Worm (Caenorhabditis elegans) whole organism, L4 larva: ENCODE measurements around the gene F44B9.2.

ENCODE experiments used
- D1046.2 ChIP-seq: fragments of 200-800 bp; sonication (Bioruptor generic); IDR thresholded peaks from 2 replicates; pipeline ENCODE4 v1.3.6; 2022; ENCODE audit warnings: missing genetic modification characterization, missing compliant biosample characterization
- F37D6.2 ChIP-seq: sonication (generic microtip); optimal IDR thresholded peaks from 2 replicates; lab custom pipeline; 2016; ENCODE audit warnings: mild to moderate bottlenecking, missing genetic modification characterization, missing compliant biosample characterization
- R02D3.7 ChIP-seq: fragments of 150-350 bp; sonication (generic microtip); optimal IDR thresholded peaks from 3 replicates; lab custom pipeline; 2014; ENCODE audit warnings: missing biosample characterization, missing genetic modification characterization
- T20F7.1 ChIP-seq: fragments of 200-800 bp; sonication (Bioruptor generic); optimal IDR thresholded peaks from 2 replicates; lab custom pipeline; 2018; ENCODE audit warnings: mild to moderate bottlenecking, missing genetic modification characterization, missing compliant biosample characterization
- Y48G9A.11 ChIP-seq: fragments of 200-800 bp; sonication (Bioruptor generic); IDR thresholded peaks from 2 replicates; pipeline ENCODE4 v1.3.6; 2022; ENCODE audit warnings: missing genetic modification reagents, missing genetic modification characterization, missing compliant biosample characterization
- Y75B8A.6 ChIP-seq: fragments of 200-800 bp; sonication (Bioruptor generic); IDR thresholded peaks from 2 replicates; pipeline ENCODE4 v1.3.6; 2022; ENCODE audit warnings: missing genetic modification reagents, missing genetic modification characterization, missing compliant biosample characterization
- ZK337.2 ChIP-seq: fragments of 200-800 bp; sonication (Bioruptor generic); IDR thresholded peaks from 2 replicates; pipeline ENCODE4 v1.3.6; 2022; ENCODE audit warnings: missing genetic modification reagents, missing genetic modification characterization, missing compliant biosample characterization
- aha-1 ChIP-seq: fragments of 150-350 bp; peaks from one replicate; lab custom pipeline; 2014; ENCODE audit warnings: missing biosample characterization, missing genetic modification characterization
- aly-2 ChIP-seq: sonication (generic microtip); optimal IDR thresholded peaks from 2 replicates; lab custom pipeline; 2018; ENCODE audit warnings: missing biosample characterization, missing genetic modification characterization
- ama-1 ChIP-seq: fragments of 150-350 bp; optimal IDR thresholded peaks from 2 replicates; lab custom pipeline; 2014; ENCODE audit warnings: inconsistent platforms, mixed read lengths
- arid-1 ChIP-seq: fragments of 200-800 bp; sonication (Bioruptor generic); conservative IDR thresholded peaks from 2 replicates; pipeline ENCODE4 v1.3.6; 2022; ENCODE audit warnings: missing genetic modification reagents, missing genetic modification characterization, missing compliant biosample characterization
- ceh-28 ChIP-seq: fragments of 150-350 bp; optimal IDR thresholded peaks from 2 replicates; lab custom pipeline; 2014; ENCODE audit warnings: missing biosample characterization, missing genetic modification reagents, missing genetic modification characterization
- ceh-44 ChIP-seq: fragments of 200-800 bp; sonication (Bioruptor generic); IDR thresholded peaks from 2 replicates; pipeline ENCODE4 v1.3.6; 2022; ENCODE audit warnings: missing genetic modification reagents, missing genetic modification characterization, missing compliant biosample characterization
- ceh-62 ChIP-seq: sonication (generic microtip); optimal IDR thresholded peaks from 2 replicates; lab custom pipeline; 2017; ENCODE audit warnings: missing biosample characterization, missing genetic modification characterization
- ctbp-1 ChIP-seq: fragments of 200-800 bp; sonication (Bioruptor generic); IDR thresholded peaks from 2 replicates; pipeline ENCODE4 v1.3.6; 2022; ENCODE audit warnings: missing genetic modification reagents, missing genetic modification characterization, missing compliant biosample characterization
- daf-16 ChIP-seq, 3 experiments: sonication (generic microtip); optimal IDR thresholded peaks; 2 replicates each; lab custom pipeline; 2016 to 2017; ENCODE audit warnings: missing genetic modification characterization in 3 of 3, missing genetic modification reagents in 3 of 3, mild to moderate bottlenecking in 2 of 3, missing compliant biosample characterization in 2 of 3, missing biosample characterization in 1 of 3, moderate library complexity in 1 of 3
- dmd-8 ChIP-seq: fragments of 200-800 bp; sonication (Bioruptor generic); IDR thresholded peaks from 2 replicates; pipeline ENCODE4 v1.3.6; 2022; ENCODE audit warnings: missing genetic modification characterization, missing compliant biosample characterization
- egl-27 ChIP-seq: sonication (generic microtip); optimal IDR thresholded peaks from 3 replicates; lab custom pipeline; 2017; ENCODE audit warnings: missing biosample characterization, missing genetic modification reagents, missing genetic modification characterization
- egl-43 ChIP-seq: fragments of 200-800 bp; sonication (Bioruptor generic); IDR thresholded peaks from 2 replicates; pipeline ENCODE4 v1.3.6; 2022; ENCODE audit warnings: missing genetic modification reagents, missing genetic modification characterization, missing compliant biosample characterization
- fos-1 ChIP-seq: fragments of 150-350 bp; optimal IDR thresholded peaks from 2 replicates; lab custom pipeline; 2014; ENCODE audit warnings: missing biosample characterization, missing genetic modification characterization
- hlh-30 ChIP-seq: sonication (generic microtip); optimal IDR thresholded peaks from 2 replicates; lab custom pipeline; 2017; ENCODE audit warnings: antibody characterized with exemption, mild to moderate bottlenecking, missing genetic modification characterization, missing compliant biosample characterization; ENCODE audit not compliant: insufficient read depth
- lin-13 ChIP-seq: fragments of 150-350 bp; optimal IDR thresholded peaks from 2 replicates; lab custom pipeline; 2014; ENCODE audit warnings: missing biosample characterization, missing genetic modification reagents, missing genetic modification characterization
- lin-15B ChIP-seq: fragments of 150-350 bp; sonication (generic microtip); optimal IDR thresholded peaks from 3 replicates; lab custom pipeline; 2014; ENCODE audit warnings: missing biosample characterization, missing genetic modification characterization
- lsy-2 ChIP-seq, 2 experiments: fragments of 150-350 bp in 1 of 2; sonication (generic microtip) in 1 of 2; optimal IDR thresholded peaks; 2 replicates each; lab custom pipeline; 2014 to 2017; ENCODE audit warnings: missing biosample characterization in 2 of 2, missing genetic modification characterization in 2 of 2
- madf-9 ChIP-seq: fragments of 200-800 bp; sonication (Bioruptor generic); conservative IDR thresholded peaks from 2 replicates; pipeline ENCODE4 v1.3.6; 2022; ENCODE audit warnings: missing genetic modification reagents, missing genetic modification characterization, missing compliant biosample characterization
- nhr-10 ChIP-seq: fragments of 150-350 bp; optimal IDR thresholded peaks from 2 replicates; lab custom pipeline; 2014; ENCODE audit warnings: missing biosample characterization, missing genetic modification characterization
- nhr-11 ChIP-seq: fragments of 150-350 bp; optimal IDR thresholded peaks from 2 replicates; lab custom pipeline; 2014; ENCODE audit warnings: missing biosample characterization, missing genetic modification characterization
- nhr-111 ChIP-seq: fragments of 200-800 bp; sonication (Bioruptor generic); optimal IDR thresholded peaks from 2 replicates; lab custom pipeline; 2018; ENCODE audit warnings: mild to moderate bottlenecking, missing genetic modification characterization, missing compliant biosample characterization
- nhr-28 ChIP-seq: fragments of 150-350 bp; optimal IDR thresholded peaks from 2 replicates; lab custom pipeline; 2014; ENCODE audit warnings: missing biosample characterization, missing genetic modification characterization
- nhr-42 ChIP-seq: fragments of 200-800 bp; sonication (Bioruptor generic); IDR thresholded peaks from 2 replicates; pipeline ENCODE4 v1.3.6; 2022; ENCODE audit warnings: missing genetic modification characterization, missing compliant biosample characterization
- nhr-48 ChIP-seq: sonication (generic microtip); optimal IDR thresholded peaks from 2 replicates; lab custom pipeline; 2016; ENCODE audit warnings: mild to moderate bottlenecking, missing genetic modification characterization, missing compliant biosample characterization
- nhr-6 ChIP-seq: fragments of 150-350 bp; optimal IDR thresholded peaks from 2 replicates; lab custom pipeline; 2014; ENCODE audit warnings: missing biosample characterization, missing genetic modification characterization
- nhr-76 ChIP-seq: fragments of 150-350 bp; optimal IDR thresholded peaks from 2 replicates; lab custom pipeline; 2014; ENCODE audit warnings: missing biosample characterization, missing genetic modification characterization
- nhr-77 ChIP-seq: fragments of 150-350 bp; optimal IDR thresholded peaks from 2 replicates; lab custom pipeline; 2014; ENCODE audit warnings: missing biosample characterization, missing genetic modification characterization
- pha-4 ChIP-seq, 2 experiments: fragments of 150-350 bp in 1 of 2; fragments of 200-800 bp in 1 of 2; sonication (Bioruptor generic) in 1 of 2; IDR thresholded peaks in 1 of 2; optimal IDR thresholded peaks in 1 of 2; 2 replicates each; pipeline versions ENCODE4 v1.3.6 to Lab custom; 2014 to 2022; ENCODE audit warnings: missing genetic modification characterization in 2 of 2, missing genetic modification reagents in 2 of 2, missing biosample characterization in 1 of 2, missing compliant biosample characterization in 1 of 2
- php-3 ChIP-seq: fragments of 200-800 bp; sonication (Bioruptor generic); IDR thresholded peaks from 2 replicates; pipeline ENCODE4 v1.3.6; 2022; ENCODE audit warnings: missing genetic modification reagents, missing genetic modification characterization, missing compliant biosample characterization
- rbr-2 ChIP-seq: sonication (generic microtip); optimal IDR thresholded peaks from 2 replicates; lab custom pipeline; 2016; ENCODE audit warnings: missing genotype, missing genetic modification characterization, missing compliant biosample characterization
- sdz-12 ChIP-seq: fragments of 200-800 bp; sonication (Bioruptor generic); optimal IDR thresholded peaks from 2 replicates; lab custom pipeline; 2018; ENCODE audit warnings: mild to moderate bottlenecking, missing genetic modification characterization, missing compliant biosample characterization
- set-16 ChIP-seq: fragments of 200-800 bp; sonication (Bioruptor generic); IDR thresholded peaks from 2 replicates; pipeline ENCODE4 v1.3.6; 2022; ENCODE audit warnings: missing genetic modification reagents, missing genetic modification characterization, missing compliant biosample characterization
- skn-1 ChIP-seq: fragments of 150-350 bp; optimal IDR thresholded peaks from 2 replicates; lab custom pipeline; 2014; ENCODE audit warnings: missing biosample characterization, missing genetic modification characterization
- spr-3 ChIP-seq: fragments of 200-800 bp; sonication (Bioruptor generic); optimal IDR thresholded peaks from 2 replicates; lab custom pipeline; 2018; ENCODE audit warnings: mild to moderate bottlenecking, missing genetic modification characterization, missing compliant biosample characterization
- unc-130 ChIP-seq: sonication (generic microtip); optimal IDR thresholded peaks from 2 replicates; lab custom pipeline; 2016; ENCODE audit warnings: missing genetic modification reagents, missing genetic modification characterization, missing compliant biosample characterization
- unc-62 ChIP-seq, 3 experiments: fragments of 150-350 bp in 1 of 3; sonication (generic microtip); optimal IDR thresholded peaks in 2 of 3; peaks in 1 of 3; 1 replicate in 1 of 3; 2 replicates in 2 of 3; lab custom pipeline; 2014 to 2017; ENCODE audit warnings: missing biosample characterization in 3 of 3, missing genetic modification characterization in 3 of 3, missing genetic modification reagents in 3 of 3, missing genotype in 1 of 3
- zip-2 ChIP-seq: fragments of 150-350 bp; optimal IDR thresholded peaks from 2 replicates; lab custom pipeline; 2014; ENCODE audit warnings: missing biosample characterization, missing genetic modification characterization

The F44B9.2 gene

ce11 chrIII:8022077-8022476, at the start of gene F44B9.2:
F44B9.2 (plus strand) TSS chrIII:8022463.
- TF ChIP-seq Y48G9A.11 (GFP tag; lab: Robert Waterston, UW) (no peak), unc-62 (GFP tag; optimal IDR thresholded peaks at IDR 0.05 in 1 of 2; lab: Kevin White, UChicago) (peak in 1 of 2 experiments; percentile 95), unc-62 (tag; optimal IDR thresholded peaks at IDR 0.05; lab: Kevin White, UChicago) (no peak), Y75B8A.6 (GFP tag; lab: Robert Waterston, UW) (no peak), lin-13 (GFP tag; lab: Kevin White, UChicago) (no peak), ceh-62 (tag; lab: Kevin White, UChicago) (no peak), hlh-30 (tag; lab: Kevin White, UChicago) (no peak), ceh-28 (tag; lab: Kevin White, UChicago) (no peak), aha-1 (tag; lab: Kevin White, UChicago) (peak; percentile 46), ama-1 (no peak), unc-130 (GFP tag; lab: Kevin White, UChicago) (no peak), daf-16 (GFP tag; optimal IDR thresholded peaks at IDR 0.05; lab: Kevin White, UChicago) (no peak), daf-16 (tag; optimal IDR thresholded peaks at IDR 0.05; lab: Kevin White, UChicago) (no peak), nhr-42 (GFP tag; lab: Robert Waterston, UW) (no peak)

- TF ChIP-seq madf-9 = no peak
- TF ChIP-seq unc-62 (GFP tag; optimal IDR thresholded peaks at IDR 0.05 in 1 of 2; lab: Kevin White, UChicago) = no peak
- no peak for TF ChIP-seq unc-62 (tag; optimal IDR thresholded peaks at IDR 0.05; lab: Kevin White, UChicago)
- no peak for TF ChIP-seq zip-2 (tag; lab: Kevin White, UChicago)
- TF ChIP-seq ceh-44 = peak; percentile 53; the same call in 1 of the 2 replicates
- no peak for TF ChIP-seq nhr-111
- peak; percentile 85 for TF ChIP-seq set-16
- no peak for TF ChIP-seq D1046.2 (GFP tag; lab: Robert Waterston, UW)
- TF ChIP-seq R02D3.7 (tag; lab: Kevin White, UChicago) = no peak
- no peak for TF ChIP-seq nhr-11 (tag; lab: Kevin White, UChicago)
These were observed 49.6 kb upstream of the F44B9.2 start for ce11 chrIII:7972687-7973086.

- TF ChIP-seq nhr-28 (peak; percentile 84), hlh-30 (tag; lab: Kevin White, UChicago) (peak; percentile 92), fos-1 (tag; lab: Kevin White, UChicago) (no peak), arid-1 (peak; percentile 26; the same call in 1 of the 2 replicates), pha-4 (GFP tag; IDR thresholded peaks at IDR 0.05; lab: Robert Waterston, UW) (peak; percentile 64; the same call in 1 of the 2 replicates), pha-4 (tag; optimal IDR thresholded peaks at IDR 0.05; lab: Kevin White, UChicago) (no peak), ZK337.2 (GFP tag; lab: Robert Waterston, UW) (no peak), nhr-48 (peak; percentile 75), dmd-8 (no peak), unc-62 (GFP tag; optimal IDR thresholded peaks at IDR 0.05 in 1 of 2; lab: Kevin White, UChicago) (no peak), unc-62 (tag; optimal IDR thresholded peaks at IDR 0.05; lab: Kevin White, UChicago) (no peak), nhr-10 (no peak), skn-1 (tag; lab: Kevin White, UChicago) (no peak), ctbp-1 (GFP tag; lab: Robert Waterston, UW) (peak; percentile 54), nhr-6 (tag; lab: Kevin White, UChicago) (peak; percentile 95), rbr-2 (tag; lab: Kevin White, UChicago) (peak; percentile 89), egl-43 (GFP tag; lab: Robert Waterston, UW) (0 out of 2 replicates have a peak, but pooled peaks have one; percentile 18), lin-15B (no peak), ceh-44 (no peak), F37D6.2 (tag; lab: Kevin White, UChicago) (peak; percentile 81), T20F7.1 (GFP tag; lab: Kevin White, UChicago) (peak; percentile 88), php-3 (GFP tag; lab: Robert Waterston, UW) (peak; percentile 42; the same call in 1 of the 2 replicates), R02D3.7 (tag; lab: Kevin White, UChicago) (no peak), nhr-111 (no peak), ama-1 (peak; percentile 81), sdz-12 (no peak), unc-130 (GFP tag; lab: Kevin White, UChicago) (peak; percentile 13), spr-3 (GFP tag; lab: Kevin White, UChicago) (no peak), nhr-76 (tag; lab: Kevin White, UChicago) (no peak), aha-1 (tag; lab: Kevin White, UChicago) (peak; percentile 99), nhr-77 (tag; lab: Kevin White, UChicago) (peak; percentile 90), egl-27 (tag; lab: Kevin White, UChicago) (no peak), lsy-2 (tag; optimal IDR thresholded peaks at IDR 0.05; lab: Kevin White, UChicago) (peak; percentile 31 to 95), aly-2 (no peak)
These were observed 49.0 kb upstream of the F44B9.2 start, which contains the start of the genes eef-1B.1 and aco-2 for ce11 chrIII:7973201-7973767. eef-1B.1 (minus strand) TSS chrIII:7973386. aco-2 (plus strand) TSS chrIII:7973717.
